Worm (Caenorhabditis elegans) whole organism, midembryonic: ENCODE data around the gene F18E9.1.

Source experiments
- T22C8.4 ChIP-seq: fragments of 200-800 bp; sonication (Bioruptor generic); IDR thresholded peaks from 2 replicates; pipeline ENCODE4 v1.3.6; 2022; ENCODE audit warnings: missing genetic modification characterization, missing compliant biosample characterization
- cog-1 ChIP-seq: sonication (generic microtip); optimal IDR thresholded peaks from 2 replicates; lab custom pipeline; 2016; ENCODE audit warnings: missing genetic modification characterization, missing compliant biosample characterization
- flt-1 ChIP-seq: fragments of 200-800 bp; sonication (Bioruptor generic); IDR thresholded peaks from 2 replicates; pipeline ENCODE4 v1.3.6; 2022; ENCODE audit warnings: missing genetic modification characterization, missing compliant biosample characterization
- klf-2 ChIP-seq: fragments of 200-800 bp; sonication (Bioruptor generic); conservative IDR thresholded peaks from 2 replicates; pipeline ENCODE4 v1.3.6; 2022; ENCODE audit warnings: missing genetic modification reagents, missing genetic modification characterization, missing compliant biosample characterization
- med-1 ChIP-seq: sonication (generic microtip); optimal IDR thresholded peaks from 2 replicates; lab custom pipeline; 2017; ENCODE audit warnings: missing genetic modification characterization, mild to moderate bottlenecking, missing compliant biosample characterization, antibody characterized with exemption, missing genetic modification reagents; ENCODE audit not compliant: insufficient read depth
- ref-1 ChIP-seq: fragments of 200-800 bp; sonication (Bioruptor generic); conservative IDR thresholded peaks from 2 replicates; pipeline ENCODE4 v1.3.6; 2022; ENCODE audit warnings: missing genetic modification reagents, missing genetic modification characterization, missing compliant biosample characterization
- tab-1 ChIP-seq: fragments of 200-800 bp; sonication (Bioruptor generic); IDR thresholded peaks from 2 replicates; pipeline ENCODE4 v1.3.6; 2022; ENCODE audit warnings: missing genetic modification characterization, missing compliant biosample characterization
- ztf-23 ChIP-seq: fragments of 200-800 bp; sonication (Bioruptor generic); IDR thresholded peaks from 2 replicates; pipeline ENCODE4 v1.3.6; 2022; ENCODE audit warnings: missing genetic modification reagents, missing genetic modification characterization, missing compliant biosample characterization
- ztf-29 ChIP-seq: fragments of 200-800 bp; sonication (Bioruptor generic); IDR thresholded peaks from 2 replicates; pipeline ENCODE4 v1.3.6; 2022; ENCODE audit warnings: missing genetic modification reagents, missing genetic modification characterization, missing compliant biosample characterization

F18E9.1 gene

ce11 chrX:8582767-8583360, 18.5 kb upstream of the F18E9.1 start:
- no peak for TF ChIP-seq ref-1 (GFP tag; lab: Robert Waterston, UW)
- TF ChIP-seq ztf-29 (GFP tag; lab: Robert Waterston, UW) = no peak
- no peak for TF ChIP-seq klf-2
- no peak for TF ChIP-seq cog-1 (tag; lab: Kevin White, UChicago)
- no peak for TF ChIP-seq tab-1 (GFP tag; lab: Robert Waterston, UW)
- TF ChIP-seq ztf-23 (GFP tag; lab: Robert Waterston, UW) = no peak
- no peak for TF ChIP-seq T22C8.4 (GFP tag; lab: Robert Waterston, UW)

DNA sequence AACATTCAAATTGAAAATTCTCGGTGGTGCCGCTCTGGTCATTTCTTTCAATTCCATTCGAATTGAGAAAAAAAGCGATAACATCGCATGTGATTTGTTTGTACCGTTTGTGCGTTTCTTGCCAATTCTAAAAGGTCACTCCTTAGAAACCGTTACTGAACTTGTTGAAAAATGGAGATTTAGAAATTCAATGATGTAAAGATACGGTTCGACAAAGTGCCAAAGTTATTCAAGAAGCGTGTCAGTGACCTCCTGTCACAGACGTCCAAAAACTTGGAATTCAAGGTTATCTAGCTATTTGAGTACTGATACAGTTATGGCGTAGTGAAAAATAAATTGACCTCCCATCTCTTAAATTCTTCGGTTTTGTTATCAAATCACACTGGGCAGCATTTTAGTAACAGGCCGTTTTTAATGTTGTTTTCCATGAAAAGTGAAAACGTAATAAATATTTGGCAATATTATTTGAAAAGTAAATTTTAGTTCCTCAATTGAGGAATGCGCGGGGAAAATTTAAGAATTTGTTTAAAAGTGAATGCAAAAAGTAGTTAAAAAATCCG, 16.4 kb upstream of the F18E9.1 start:
- TF ChIP-seq tab-1 (GFP tag; lab: Robert Waterston, UW) = no peak
- no peak for TF ChIP-seq flt-1 (GFP tag; lab: Robert Waterston, UW)
- no peak for TF ChIP-seq klf-2
- TF ChIP-seq cog-1 (tag; lab: Kevin White, UChicago) = no peak
- no peak for TF ChIP-seq med-1 (GFP tag; lab: Kevin White, UChicago)
- no peak for TF ChIP-seq T22C8.4 (GFP tag; lab: Robert Waterston, UW)

DNA sequence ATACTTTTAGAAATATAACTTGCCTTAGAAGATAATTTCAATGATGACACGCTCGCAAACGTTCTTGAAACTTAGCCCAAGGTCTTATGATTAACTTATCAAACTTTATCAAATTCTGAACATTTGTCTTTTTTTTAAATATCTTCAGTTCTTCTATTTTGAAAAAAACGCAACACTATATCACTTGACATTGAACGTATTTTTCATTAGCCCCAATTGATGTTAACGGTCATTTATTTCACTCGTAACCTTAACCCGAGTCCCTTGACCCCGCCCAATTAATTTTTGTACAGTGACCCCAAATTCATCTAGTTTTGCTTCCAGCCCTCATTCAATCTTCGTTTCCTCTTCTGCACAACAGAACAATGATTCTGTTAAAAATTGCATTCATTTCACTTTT, 15.5 kb upstream of the F18E9.1 start, which contains the start of gene F18E9.3:
F18E9.3 (plus strand) TSS at position 311 of the 400 bp plus-strand sequence.
- TF ChIP-seq T22C8.4 (GFP tag; lab: Robert Waterston, UW) (no peak), tab-1 (GFP tag; lab: Robert Waterston, UW) (no peak), ztf-29 (GFP tag; lab: Robert Waterston, UW) (no peak), cog-1 (tag; lab: Kevin White, UChicago) (no peak), med-1 (GFP tag; lab: Kevin White, UChicago) (no peak), ztf-23 (GFP tag; lab: Robert Waterston, UW) (no peak), klf-2 (no peak), flt-1 (GFP tag; lab: Robert Waterston, UW) (no peak)

- TF ChIP-seq med-1 (GFP tag; lab: Kevin White, UChicago) (no peak), ref-1 (GFP tag; lab: Robert Waterston, UW) (no peak), cog-1 (tag; lab: Kevin White, UChicago) (no peak), klf-2 (no peak), ztf-23 (GFP tag; lab: Robert Waterston, UW) (no peak), ztf-29 (GFP tag; lab: Robert Waterston, UW) (no peak), T22C8.4 (GFP tag; lab: Robert Waterston, UW) (no peak), flt-1 (GFP tag; lab: Robert Waterston, UW) (no peak), tab-1 (GFP tag; lab: Robert Waterston, UW) (no peak)
These were observed 8.5 kb upstream of the F18E9.1 start, which contains the start of gene nlp-7 for ce11 chrX:8592881-8593280. nlp-7 (plus strand) TSS chrX:8593181.

DNA sequence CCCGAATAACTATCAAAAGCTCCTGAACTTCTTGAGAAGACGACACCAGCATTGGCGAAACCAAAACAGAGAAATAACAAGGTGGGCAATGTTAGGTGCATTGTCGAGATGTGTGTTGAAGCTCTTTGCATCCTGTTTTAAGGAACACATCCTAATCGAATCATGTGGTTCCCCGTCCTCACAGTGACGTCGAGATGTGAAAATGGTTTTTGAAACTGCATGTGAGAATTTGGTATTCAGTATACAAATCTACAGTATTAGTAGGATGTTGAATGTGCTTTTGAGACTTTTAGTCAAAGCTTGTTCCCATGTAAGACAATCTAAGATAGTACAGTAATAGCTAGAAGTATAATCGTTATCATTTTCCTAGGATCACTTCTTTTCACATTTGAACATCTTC, 3.7 kb upstream of the F18E9.1 start, which contains the start of gene F18E9.7:
F18E9.7 (minus strand) TSS at position 101 of the 400 bp plus-strand sequence.
- TF ChIP-seq ztf-23 (GFP tag; lab: Robert Waterston, UW) (no peak), ztf-29 (GFP tag; lab: Robert Waterston, UW) (no peak), tab-1 (GFP tag; lab: Robert Waterston, UW) (no peak), ref-1 (GFP tag; lab: Robert Waterston, UW) (no peak), T22C8.4 (GFP tag; lab: Robert Waterston, UW) (no peak), klf-2 (no peak), med-1 (GFP tag; lab: Kevin White, UChicago) (no peak), flt-1 (GFP tag; lab: Robert Waterston, UW) (no peak), cog-1 (tag; lab: Kevin White, UChicago) (no peak)

DNA sequence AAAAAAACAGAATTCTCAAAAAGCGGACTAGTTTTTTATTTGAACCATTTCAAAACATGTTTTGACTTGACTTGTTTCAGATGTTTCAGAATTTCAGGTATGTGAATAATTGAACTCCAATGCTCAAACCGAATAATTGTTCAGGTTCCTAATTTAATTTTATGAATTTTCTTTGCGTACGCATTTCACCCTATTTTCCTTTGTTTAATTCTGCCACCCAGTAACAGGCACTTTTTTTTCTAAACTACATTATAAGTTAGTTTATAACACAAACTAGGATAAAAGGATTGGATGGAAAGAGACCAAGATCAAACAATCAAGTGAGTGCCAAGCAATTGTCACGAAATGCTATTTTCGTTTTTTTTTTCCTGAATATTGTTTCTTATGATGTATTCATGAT, 2.8 kb upstream of the F18E9.1 start:
- TF ChIP-seq ztf-29 (GFP tag; lab: Robert Waterston, UW) = no peak
- TF ChIP-seq cog-1 (tag; lab: Kevin White, UChicago) = no peak

ce11 chrX:8599725-8600124, 1.6 kb upstream of the F18E9.1 start:
- TF ChIP-seq ztf-29 (GFP tag; lab: Robert Waterston, UW) (no peak), klf-2 (no peak), tab-1 (GFP tag; lab: Robert Waterston, UW) (no peak), ztf-23 (GFP tag; lab: Robert Waterston, UW) (no peak), ref-1 (GFP tag; lab: Robert Waterston, UW) (no peak), T22C8.4 (GFP tag; lab: Robert Waterston, UW) (no peak), flt-1 (GFP tag; lab: Robert Waterston, UW) (no peak), cog-1 (tag; lab: Kevin White, UChicago) (no peak), med-1 (GFP tag; lab: Kevin White, UChicago) (no peak)

DNA sequence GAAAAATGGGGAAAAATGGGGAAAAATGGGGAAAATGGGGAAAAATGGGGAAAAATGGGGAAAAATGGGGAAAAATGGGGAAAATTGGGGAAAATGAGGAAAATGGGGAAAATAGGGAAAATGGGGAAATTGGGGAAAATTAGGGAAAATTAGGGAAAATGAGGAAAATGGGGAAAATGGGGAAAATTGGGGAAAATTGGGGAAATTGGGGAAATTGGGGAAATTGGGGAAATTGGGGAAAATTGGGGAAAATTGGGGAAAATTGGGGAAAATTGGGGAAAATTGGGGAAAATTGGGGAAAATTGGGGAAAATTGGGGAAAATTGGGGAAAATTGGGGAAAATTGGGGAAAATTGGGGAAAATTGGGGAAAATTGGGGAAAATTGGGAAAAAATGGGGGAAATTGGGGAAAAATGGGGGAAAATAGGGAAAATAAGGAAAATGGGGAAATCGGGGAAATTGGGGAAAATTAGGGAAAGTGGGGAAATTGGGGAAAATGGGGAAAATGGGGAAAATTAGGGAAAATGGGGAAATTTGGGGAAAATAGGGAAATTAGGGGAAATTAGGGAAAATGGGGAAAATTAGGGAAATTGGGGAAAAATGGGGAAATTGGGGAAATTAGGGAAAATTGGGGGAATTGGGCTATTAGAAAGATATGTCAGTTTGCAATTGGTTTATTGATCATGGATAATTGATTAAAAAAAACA, 1.5 kb downstream of the F18E9.1 start:
- TF ChIP-seq flt-1 (GFP tag; lab: Robert Waterston, UW) (peak; percentile 56), T22C8.4 (GFP tag; lab: Robert Waterston, UW) (peak; percentile 9; the same call in 1 of the 2 replicates), klf-2 (peak; percentile 74), cog-1 (tag; lab: Kevin White, UChicago) (no peak), ztf-23 (GFP tag; lab: Robert Waterston, UW) (peak; percentile 81), med-1 (GFP tag; lab: Kevin White, UChicago) (no peak), tab-1 (GFP tag; lab: Robert Waterston, UW) (0 out of 2 replicates have a peak, but pooled peaks have one; percentile 6), ztf-29 (GFP tag; lab: Robert Waterston, UW) (peak; percentile 51; the same call in 1 of the 2 replicates), ref-1 (GFP tag; lab: Robert Waterston, UW) (0 out of 2 replicates have a peak, but pooled peaks have one; percentile 7)
